Worm (Caenorhabditis elegans): ENCODE measurements around the gene K09E4.3.

Gene K09E4.3

ce11 chrII:14155259-14156023 lies 28.7 kb upstream of the K09E4.3 start, which contains the start of the genes rpl-43 and xrn-2 (continued):
- TF ChIP-seq T07F8.4 (tag; optimal IDR thresholded peaks at IDR 0.05) (no peak), dpl-1 (GFP tag; optimal IDR thresholded peaks at IDR 0.05) (no peak), B0336.3 (GFP tag; IDR thresholded peaks at IDR 0.05) (peak; percentile 95), snpc-1.3 (tag; optimal IDR thresholded peaks at IDR 0.05; ENCODE audit: insufficient read depth) (peak; percentile 52), ceh-58 (GFP tag; IDR thresholded peaks at IDR 0.05) (0 out of 2 replicates have a peak, but pooled peaks have one; percentile 12), zim-3 (tag; optimal IDR thresholded peaks at IDR 0.05) (no peak), lin-26 (GFP tag; IDR thresholded peaks at IDR 0.05) (peak; percentile 77; the same call in 1 of the 2 replicates), mel-28 (tag; optimal IDR thresholded peaks at IDR 0.05; ENCODE audit: borderline replicate concordance) (no peak), nhr-27 (tag; optimal IDR thresholded peaks at IDR 0.05) (no peak), F37B4.10 (GFP tag; IDR thresholded peaks at IDR 0.05) (0 out of 2 replicates have a peak, but pooled peaks have one; percentile 84), ceh-100 (GFP tag; IDR thresholded peaks at IDR 0.05) (peak; percentile 72), K12H6.12 (tag; optimal IDR thresholded peaks at IDR 0.05) (no peak), unc-62 (GFP tag; optimal IDR thresholded peaks at IDR 0.05) (no peak), mxl-1 (tag; optimal IDR thresholded peaks at IDR 0.05) (no peak), ceh-40 (GFP tag; IDR thresholded peaks at IDR 0.05) (0 out of 2 replicates have a peak, but pooled peaks have one; percentile 2), lag-1 (GFP tag; IDR thresholded peaks at IDR 0.05) (no peak), Y79H2A.3 (GFP tag; conservative IDR thresholded peaks at IDR 0.05) (peak; percentile 83; the same call in 1 of the 2 replicates), hrde-1 (tag; optimal IDR thresholded peaks at IDR 0.05; ENCODE audit: borderline replicate concordance) (peak; percentile 94), ceh-91 (GFP tag; IDR thresholded peaks at IDR 0.05) (no peak), sea-2 (GFP tag; IDR thresholded peaks at IDR 0.05) (no peak), F22D6.2 (tag; optimal IDR thresholded peaks at IDR 0.05) (no peak), ekl-4 (GFP tag; IDR thresholded peaks at IDR 0.05) (peak; percentile 89), snpc-1.1 (tag; optimal IDR thresholded peaks at IDR 0.05; ENCODE audit: insufficient read depth) (peak; percentile 77), nhr-80 (tag; optimal IDR thresholded peaks at IDR 0.05) (no peak), ztf-26 (tag; optimal IDR thresholded peaks at IDR 0.05) (no peak), K11D2.4 (GFP tag; IDR thresholded peaks at IDR 0.05) (no peak), lin-35 (GFP tag; optimal IDR thresholded peaks at IDR 0.05) (no peak), ztf-6 (GFP tag; IDR thresholded peaks at IDR 0.05) (no peak), T26A5.8 (tag; optimal IDR thresholded peaks at IDR 0.05) (peak; percentile 71), lin-40 (tag; optimal IDR thresholded peaks at IDR 0.05) (no peak), aptf-2 (GFP tag; conservative IDR thresholded peaks at IDR 0.05) (no peak), mes-4 (tag; optimal IDR thresholded peaks at IDR 0.05) (no peak), hlh-26 (GFP tag; conservative IDR thresholded peaks at IDR 0.05) (no peak), snpc-4 (GFP tag; optimal IDR thresholded peaks at IDR 0.05) (peak; percentile 41), snpc-4 (tag; optimal IDR thresholded peaks at IDR 0.05) (peak in 2 of 4 experiments; percentile 11 to 54), Y95B8A.8 (GFP tag; IDR thresholded peaks at IDR 0.05) (peak; percentile 89), zfh-2 (GFP tag; conservative IDR thresholded peaks at IDR 0.05) (peak; percentile 86), let-526 (GFP tag; IDR thresholded peaks at IDR 0.05) (no peak), egl-18 (GFP tag; IDR thresholded peaks at IDR 0.05) (no peak), Y67H2A.10 (GFP tag; conservative IDR thresholded peaks at IDR 0.05) (no peak), F10E7.11 (tag; optimal IDR thresholded peaks at IDR 0.05) (peak; percentile 69), C06A6.2 (GFP tag; conservative IDR thresholded peaks at IDR 0.05) (no peak), sdz-38 (tag; optimal IDR thresholded peaks at IDR 0.05) (no peak), ama-1 (optimal IDR thresholded peaks at IDR 0.05) (no peak), ama-1 (GFP tag; optimal IDR thresholded peaks at IDR 0.05) (peak in 1 of 2 experiments; percentile 62), pbrm-1 (GFP tag; IDR thresholded peaks at IDR 0.05) (peak; percentile 60), C17E4.6 (GFP tag; IDR thresholded peaks at IDR 0.05) (peak; percentile 65; the same call in 1 of the 2 replicates), nhr-120 (GFP tag; IDR thresholded peaks at IDR 0.05) (0 out of 2 replicates have a peak, but pooled peaks have one; percentile 76)
